Worm (Caenorhabditis elegans) whole organism, L4 larva: ENCODE data around the gene fbxa-45.
"Not testable (repeated sequence)": the region's sequence is repeated elsewhere in the genome, so short reads cannot be mapped to it uniquely, and the experiment has no call there.

Source experiments
- F10B5.3 ChIP-seq: sonication (generic microtip); optimal IDR thresholded peaks from 2 replicates; lab custom pipeline; 2016; ENCODE audit warnings: mild to moderate bottlenecking, missing genetic modification characterization, missing compliant biosample characterization
- F26F4.8 ChIP-seq: fragments of 200-800 bp; sonication (Bioruptor generic); conservative IDR thresholded peaks from 2 replicates; pipeline ENCODE4 v1.3.6; 2022; ENCODE audit warnings: missing genetic modification characterization, missing compliant biosample characterization
- F37D6.2 ChIP-seq: sonication (generic microtip); optimal IDR thresholded peaks from 2 replicates; lab custom pipeline; 2016; ENCODE audit warnings: mild to moderate bottlenecking, missing genetic modification characterization, missing compliant biosample characterization
- R02D3.7 ChIP-seq: fragments of 150-350 bp; sonication (generic microtip); optimal IDR thresholded peaks from 3 replicates; lab custom pipeline; 2014; ENCODE audit warnings: missing biosample characterization, missing genetic modification characterization
- T26A8.4 ChIP-seq: fragments of 200-800 bp; sonication (Bioruptor generic); IDR thresholded peaks from 2 replicates; pipeline ENCODE4 v1.3.6; 2022; ENCODE audit warnings: missing genetic modification characterization, missing compliant biosample characterization
- Y5F2A.4 ChIP-seq: fragments of 200-800 bp; sonication (Bioruptor generic); optimal IDR thresholded peaks from 2 replicates; lab custom pipeline; 2018; ENCODE audit warnings: mild to moderate bottlenecking, missing genetic modification characterization, missing compliant biosample characterization
- ZK546.5 ChIP-seq, 2 experiments: sonication (generic microtip); optimal IDR thresholded peaks; 2 replicates each; lab custom pipeline; 2017; ENCODE audit warnings: missing biosample characterization in 2 of 2, missing genetic modification characterization in 2 of 2
- aha-1 ChIP-seq: fragments of 150-350 bp; peaks from one replicate; lab custom pipeline; 2014; ENCODE audit warnings: missing biosample characterization, missing genetic modification characterization
- ama-1 ChIP-seq: fragments of 150-350 bp; optimal IDR thresholded peaks from 2 replicates; lab custom pipeline; 2014; ENCODE audit warnings: inconsistent platforms, mixed read lengths
- ceh-28 ChIP-seq: fragments of 150-350 bp; optimal IDR thresholded peaks from 2 replicates; lab custom pipeline; 2014; ENCODE audit warnings: missing biosample characterization, missing genetic modification reagents, missing genetic modification characterization
- ceh-62 ChIP-seq: sonication (generic microtip); optimal IDR thresholded peaks from 2 replicates; lab custom pipeline; 2017; ENCODE audit warnings: missing biosample characterization, missing genetic modification characterization
- ces-1 ChIP-seq: fragments of 150-350 bp; sonication (generic microtip); optimal IDR thresholded peaks from 4 replicates; lab custom pipeline; 2014; ENCODE audit warnings: missing biosample characterization, missing genetic modification reagents, missing genetic modification characterization
- ctbp-1 ChIP-seq: fragments of 200-800 bp; sonication (Bioruptor generic); IDR thresholded peaks from 2 replicates; pipeline ENCODE4 v1.3.6; 2022; ENCODE audit warnings: missing genetic modification reagents, missing genetic modification characterization, missing compliant biosample characterization
- daf-12 ChIP-seq: fragments of 150-350 bp; optimal IDR thresholded peaks from 2 replicates; lab custom pipeline; 2014; ENCODE audit warnings: missing biosample characterization, missing genetic modification reagents, missing genetic modification characterization
- daf-19 ChIP-seq: fragments of 200-800 bp; sonication (Bioruptor generic); conservative IDR thresholded peaks from 2 replicates; pipeline ENCODE4 v1.3.6; 2022; ENCODE audit warnings: missing genetic modification characterization, missing compliant biosample characterization
- daf-8 ChIP-seq: fragments of 200-800 bp; sonication (Bioruptor generic); IDR thresholded peaks from 2 replicates; pipeline ENCODE4 v1.3.6; 2022; ENCODE audit warnings: missing genetic modification characterization, missing compliant biosample characterization
- dve-1 ChIP-seq: sonication (generic microtip); optimal IDR thresholded peaks from 2 replicates; lab custom pipeline; 2017; ENCODE audit warnings: antibody characterized with exemption, mild to moderate bottlenecking, missing genetic modification characterization, missing compliant biosample characterization; ENCODE audit not compliant: insufficient read depth
- egl-27 ChIP-seq: sonication (generic microtip); optimal IDR thresholded peaks from 3 replicates; lab custom pipeline; 2017; ENCODE audit warnings: missing biosample characterization, missing genetic modification reagents, missing genetic modification characterization
- hlh-11 ChIP-seq: fragments of 200-800 bp; sonication (Bioruptor generic); optimal IDR thresholded peaks from 2 replicates; lab custom pipeline; 2018; ENCODE audit warnings: mild to moderate bottlenecking, missing genetic modification characterization, missing compliant biosample characterization
- lir-3 ChIP-seq: sonication (generic microtip); optimal IDR thresholded peaks from 2 replicates; lab custom pipeline; 2016; ENCODE audit warnings: mild to moderate bottlenecking, missing genetic modification characterization, missing compliant biosample characterization
- madf-5 ChIP-seq, 2 experiments: fragments of 200-800 bp; sonication (Bioruptor generic); IDR thresholded peaks; 2 replicates each; pipeline ENCODE4 v1.3.6; 2022; ENCODE audit warnings: missing compliant biosample characterization in 2 of 2, missing genetic modification characterization in 2 of 2
- madf-9 ChIP-seq: fragments of 200-800 bp; sonication (Bioruptor generic); conservative IDR thresholded peaks from 2 replicates; pipeline ENCODE4 v1.3.6; 2022; ENCODE audit warnings: missing genetic modification reagents, missing genetic modification characterization, missing compliant biosample characterization
- mdl-1 ChIP-seq, 2 experiments: fragments of 150-350 bp in 1 of 2; sonication (generic microtip) in 1 of 2; optimal IDR thresholded peaks; 2 replicates each; lab custom pipeline; 2014 to 2017; ENCODE audit warnings: missing biosample characterization in 2 of 2, missing genetic modification characterization in 2 of 2
- mdt-29 ChIP-seq: fragments of 200-800 bp; sonication (Bioruptor generic); IDR thresholded peaks from 2 replicates; pipeline ENCODE4 v1.3.6; 2022; ENCODE audit warnings: missing genetic modification reagents, missing genetic modification characterization, missing compliant biosample characterization
- mep-1 ChIP-seq: fragments of 150-350 bp; sonication (generic microtip); optimal IDR thresholded peaks from 3 replicates; lab custom pipeline; 2014; ENCODE audit warnings: missing biosample characterization, missing genetic modification characterization
- mxl-2 ChIP-seq: fragments of 200-800 bp; sonication (Bioruptor generic); conservative IDR thresholded peaks from 2 replicates; pipeline ENCODE4 v1.3.6; 2022; ENCODE audit warnings: missing genetic modification reagents, missing genetic modification characterization, missing compliant biosample characterization
- nhr-11 ChIP-seq: fragments of 150-350 bp; optimal IDR thresholded peaks from 2 replicates; lab custom pipeline; 2014; ENCODE audit warnings: missing biosample characterization, missing genetic modification characterization
- nhr-111 ChIP-seq: fragments of 200-800 bp; sonication (Bioruptor generic); optimal IDR thresholded peaks from 2 replicates; lab custom pipeline; 2018; ENCODE audit warnings: mild to moderate bottlenecking, missing genetic modification characterization, missing compliant biosample characterization
- nhr-237 ChIP-seq: sonication (generic microtip); optimal IDR thresholded peaks from 2 replicates; lab custom pipeline; 2017; ENCODE audit warnings: missing biosample characterization, missing genetic modification characterization
- nhr-25 ChIP-seq: sonication (generic microtip); optimal IDR thresholded peaks from 2 replicates; lab custom pipeline; 2017; ENCODE audit warnings: missing genetic modification characterization, mild to moderate bottlenecking, missing compliant biosample characterization, antibody characterized with exemption, moderate library complexity, borderline replicate concordance; ENCODE audit not compliant: insufficient read depth
- nhr-48 ChIP-seq: sonication (generic microtip); optimal IDR thresholded peaks from 2 replicates; lab custom pipeline; 2016; ENCODE audit warnings: mild to moderate bottlenecking, missing genetic modification characterization, missing compliant biosample characterization
- nhr-6 ChIP-seq: fragments of 150-350 bp; optimal IDR thresholded peaks from 2 replicates; lab custom pipeline; 2014; ENCODE audit warnings: missing biosample characterization, missing genetic modification characterization
- nhr-76 ChIP-seq: fragments of 150-350 bp; optimal IDR thresholded peaks from 2 replicates; lab custom pipeline; 2014; ENCODE audit warnings: missing biosample characterization, missing genetic modification characterization
- skn-1 ChIP-seq: fragments of 150-350 bp; optimal IDR thresholded peaks from 2 replicates; lab custom pipeline; 2014; ENCODE audit warnings: missing biosample characterization, missing genetic modification characterization
- unc-62 ChIP-seq, 3 experiments: fragments of 150-350 bp in 1 of 3; sonication (generic microtip); optimal IDR thresholded peaks in 2 of 3; peaks in 1 of 3; 1 replicate in 1 of 3; 2 replicates in 2 of 3; lab custom pipeline; 2014 to 2017; ENCODE audit warnings: missing biosample characterization in 3 of 3, missing genetic modification characterization in 3 of 3, missing genetic modification reagents in 3 of 3, missing genotype in 1 of 3
- zag-1 ChIP-seq: fragments of 150-350 bp; optimal IDR thresholded peaks from 2 replicates; lab custom pipeline; 2014; ENCODE audit warnings: missing biosample characterization, missing genetic modification characterization
- zfp-2 ChIP-seq: sonication (generic microtip); optimal IDR thresholded peaks from 2 replicates; lab custom pipeline; 2016; ENCODE audit warnings: mild to moderate bottlenecking, missing genetic modification characterization, missing compliant biosample characterization
- zfp-3 ChIP-seq: fragments of 200-800 bp; sonication (Bioruptor generic); conservative IDR thresholded peaks from 2 replicates; pipeline ENCODE4 v1.3.6; 2022; ENCODE audit warnings: missing genetic modification reagents, missing genetic modification characterization, missing compliant biosample characterization
- zip-2 ChIP-seq: fragments of 150-350 bp; optimal IDR thresholded peaks from 2 replicates; lab custom pipeline; 2014; ENCODE audit warnings: missing biosample characterization, missing genetic modification characterization

fbxa-45 gene

DNA sequence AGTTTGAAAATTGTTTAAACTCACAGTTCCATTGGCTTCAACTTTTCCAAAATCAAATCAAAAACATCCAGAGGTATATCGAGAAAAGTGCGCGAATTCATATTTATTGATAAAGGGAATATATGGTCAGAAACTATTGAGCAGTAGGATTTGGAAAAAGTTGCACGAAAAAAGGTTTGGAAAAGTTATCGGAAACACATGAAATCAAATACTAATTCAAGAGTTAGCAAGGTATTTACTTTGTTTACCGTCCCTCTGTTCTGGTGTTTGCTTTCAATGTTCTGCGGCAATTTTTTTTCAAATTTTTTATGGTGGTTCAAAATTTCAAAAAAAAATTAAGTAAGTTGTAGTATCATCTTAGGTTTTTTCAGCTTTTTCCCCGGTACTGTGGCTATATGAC is at the start of gene fbxa-45:
fbxa-45 (minus strand) TSS at position 101 of the 400 bp plus-strand sequence.
- TF ChIP-seq mep-1 (tag; lab: Kevin White, UChicago) (no peak), ctbp-1 (GFP tag; lab: Robert Waterston, UW) (no peak), Y5F2A.4 (no peak), nhr-25 (tag; lab: Kevin White, UChicago) (no peak), ZK546.5 (tag; optimal IDR thresholded peaks at IDR 0.05; lab: Kevin White, UChicago) (no peak), F37D6.2 (tag; lab: Kevin White, UChicago) (no peak), egl-27 (tag; lab: Kevin White, UChicago) (no peak)

- TF ChIP-seq mxl-2 (GFP tag; lab: Robert Waterston, UW); ceh-28 (tag; lab: Kevin White, UChicago); nhr-25 (tag; lab: Kevin White, UChicago): not testable (repeated sequence)
Observed at ce11 chrV:16948011-16948410, 48.8 kb upstream of the fbxa-45 start, which contains the start of gene fbxa-112. Gene fbxa-112, minus strand, starts transcription at chrV:16948111.

DNA sequence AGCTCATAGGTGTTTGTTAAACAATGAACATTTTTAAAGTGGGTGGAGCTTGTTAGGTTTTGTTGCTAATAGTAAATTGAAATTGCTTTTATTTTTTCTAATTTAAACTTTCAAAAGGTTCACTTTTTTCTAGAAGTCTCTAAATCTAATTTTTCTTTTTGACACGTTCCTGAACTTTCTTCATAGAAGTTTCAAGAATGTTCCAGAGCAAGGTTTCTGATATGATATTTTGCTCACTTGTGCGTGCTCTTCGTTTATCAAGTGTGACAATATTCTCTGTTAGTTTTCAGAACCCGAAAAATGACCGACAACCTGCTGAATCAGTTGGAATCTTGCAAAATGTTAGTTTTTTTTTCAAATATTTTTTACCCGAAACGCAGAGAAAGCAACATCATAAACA is 39.5 kb upstream of the fbxa-45 start, which contains the start of gene fbxa-148:
fbxa-148 (plus strand) TSS at position 301 of the 400 bp plus-strand sequence.
- not testable (repeated sequence) for TF ChIP-seq hlh-11; madf-9 (GFP tag; lab: Robert Waterston, UW); mxl-2 (GFP tag; lab: Robert Waterston, UW)

DNA sequence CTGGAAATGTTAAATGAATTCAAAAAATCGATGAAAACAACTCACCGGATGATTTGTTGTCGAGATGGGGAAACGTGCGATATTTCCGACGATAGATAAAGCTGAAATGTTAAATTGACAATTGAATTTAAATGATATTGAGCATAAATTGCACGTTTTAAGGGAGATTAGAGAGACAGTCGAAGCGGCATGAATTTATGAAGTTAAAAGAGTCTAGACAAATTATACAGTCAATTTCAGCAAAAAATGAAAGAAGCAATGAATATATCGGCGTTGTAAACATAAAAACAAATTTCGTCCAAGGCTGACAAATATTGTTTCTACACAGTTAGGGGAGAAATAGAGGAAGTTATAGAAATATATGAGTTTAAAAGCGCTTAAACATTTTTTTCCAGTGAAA is 28.1 kb upstream of the fbxa-45 start, which contains the start of gene Y102A5C.36:
Y102A5C.36 (minus strand) TSS at position 101 of the 400 bp plus-strand sequence.
- TF ChIP-seq egl-27 (tag; lab: Kevin White, UChicago) (no peak), unc-62 (GFP tag; optimal IDR thresholded peaks at IDR 0.05 in 1 of 2; lab: Kevin White, UChicago) (no peak), unc-62 (tag; optimal IDR thresholded peaks at IDR 0.05; lab: Kevin White, UChicago) (no peak), R02D3.7 (no peak), skn-1 (tag; lab: Kevin White, UChicago) (no peak), nhr-6 (tag; lab: Kevin White, UChicago) (no peak), F10B5.3 (no peak), nhr-111 (GFP tag; lab: Kevin White, UChicago) (no peak), dve-1 (tag; lab: Kevin White, UChicago) (no peak), daf-12 (no peak), mdl-1 (tag; optimal IDR thresholded peaks at IDR 0.05; lab: Kevin White, UChicago) (no peak), aha-1 (tag; lab: Kevin White, UChicago) (no peak), nhr-48 (tag; lab: Kevin White, UChicago) (no peak), lir-3 (tag; lab: Kevin White, UChicago) (no peak), daf-8 (GFP tag; lab: Robert Waterston, UW) (no peak), ama-1 (lab: Kevin White, UChicago) (no peak), daf-19 (GFP tag; lab: Robert Waterston, UW) (no peak), zip-2 (tag; lab: Kevin White, UChicago) (no peak), nhr-11 (tag; lab: Kevin White, UChicago) (no peak), F26F4.8 (no peak), ceh-28 (tag; lab: Kevin White, UChicago) (no peak)

ce11 chrV:16921952-16922351 is 22.7 kb upstream of the fbxa-45 start, which contains the start of gene Y102A5C.4:
Gene Y102A5C.4, plus strand, starts transcription at chrV:16922252.
- no peak for TF ChIP-seq F10B5.3
- no peak for TF ChIP-seq F37D6.2 (tag; lab: Kevin White, UChicago)
- no peak for TF ChIP-seq zfp-3 (GFP tag; lab: Robert Waterston, UW)
- TF ChIP-seq T26A8.4 (GFP tag; lab: Robert Waterston, UW): no peak
- no peak for TF ChIP-seq zag-1 (tag; lab: Kevin White, UChicago)
- TF ChIP-seq ces-1: no peak
- TF ChIP-seq nhr-237 (tag; lab: Kevin White, UChicago): no peak
- TF ChIP-seq ceh-62 (tag; lab: Kevin White, UChicago): no peak
- TF ChIP-seq madf-5 (GFP tag; IDR thresholded peaks at IDR 0.05; lab: Robert Waterston, UW): no peak
- no peak for TF ChIP-seq mdt-29 (GFP tag; lab: Robert Waterston, UW)
- no peak for TF ChIP-seq zfp-2 (tag; lab: Kevin White, UChicago)
- no peak for TF ChIP-seq nhr-76 (tag; lab: Kevin White, UChicago)
- no peak for TF ChIP-seq daf-8 (GFP tag; lab: Robert Waterston, UW)
- TF ChIP-seq F26F4.8: no peak
